Worm (Caenorhabditis elegans) whole organism, L4 larva: ENCODE data around the gene M110.8.

ENCODE experiments used
- Y75B8A.6 ChIP-seq: fragments of 200-800 bp; sonication (Bioruptor generic); IDR thresholded peaks from 2 replicates; pipeline ENCODE4 v1.3.6; 2022; ENCODE audit warnings: missing genetic modification reagents, missing genetic modification characterization, missing compliant biosample characterization
- ceh-82 ChIP-seq: sonication (generic microtip); optimal IDR thresholded peaks from 2 replicates; lab custom pipeline; 2017; ENCODE audit warnings: missing biosample characterization, missing genetic modification characterization
- egl-27 ChIP-seq: sonication (generic microtip); optimal IDR thresholded peaks from 3 replicates; lab custom pipeline; 2017; ENCODE audit warnings: missing biosample characterization, missing genetic modification reagents, missing genetic modification characterization
- gei-8 ChIP-seq: fragments of 200-800 bp; sonication (Bioruptor generic); optimal IDR thresholded peaks from 2 replicates; lab custom pipeline; 2018; ENCODE audit warnings: mild to moderate bottlenecking, missing genetic modification characterization, missing compliant biosample characterization
- nhr-237 ChIP-seq: sonication (generic microtip); optimal IDR thresholded peaks from 2 replicates; lab custom pipeline; 2017; ENCODE audit warnings: missing biosample characterization, missing genetic modification characterization
- nhr-76 ChIP-seq: fragments of 150-350 bp; optimal IDR thresholded peaks from 2 replicates; lab custom pipeline; 2014; ENCODE audit warnings: missing biosample characterization, missing genetic modification characterization
- nhr-77 ChIP-seq: fragments of 150-350 bp; optimal IDR thresholded peaks from 2 replicates; lab custom pipeline; 2014; ENCODE audit warnings: missing biosample characterization, missing genetic modification characterization
- unc-62 ChIP-seq, 3 experiments: fragments of 150-350 bp in 1 of 3; sonication (generic microtip); optimal IDR thresholded peaks in 2 of 3; peaks in 1 of 3; 1 replicate in 1 of 3; 2 replicates in 2 of 3; lab custom pipeline; 2014 to 2017; ENCODE audit warnings: missing biosample characterization in 3 of 3, missing genetic modification characterization in 3 of 3, missing genetic modification reagents in 3 of 3, missing genotype in 1 of 3

DNA sequence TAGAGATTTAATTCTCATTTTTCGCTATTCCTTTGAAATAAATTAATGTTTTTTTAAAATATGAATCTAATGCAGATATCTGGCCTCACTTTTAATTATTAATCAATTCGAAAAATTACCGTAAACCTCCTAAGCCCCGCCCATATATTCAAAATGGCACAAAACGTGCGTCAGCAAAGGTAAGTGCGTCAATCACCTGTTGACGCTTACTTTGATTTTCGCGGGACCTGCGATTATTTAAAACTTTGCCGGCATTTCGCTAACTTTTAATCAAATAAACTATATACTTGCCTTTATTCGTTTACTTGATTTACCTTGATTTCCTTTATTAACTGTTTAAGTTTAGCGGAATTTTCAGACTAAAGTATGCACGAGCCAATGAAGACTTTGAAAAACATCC is 51.4 kb downstream of the M110.8 start, which contains the start of gene pch-2:
- TF ChIP-seq gei-8 (GFP tag; lab: Kevin White, UChicago) (no peak), Y75B8A.6 (GFP tag; lab: Robert Waterston, UW) (no peak), ceh-82 (no peak), nhr-77 (tag; lab: Kevin White, UChicago) (no peak), egl-27 (tag; lab: Kevin White, UChicago) (no peak), nhr-76 (tag; lab: Kevin White, UChicago) (no peak), unc-62 (GFP tag; optimal IDR thresholded peaks at IDR 0.05 in 1 of 2; lab: Kevin White, UChicago) (no peak), unc-62 (tag; optimal IDR thresholded peaks at IDR 0.05; lab: Kevin White, UChicago) (no peak), nhr-237 (tag; lab: Kevin White, UChicago) (no peak)
